Fruit fly (Drosophila melanogaster) whole organism, embryonic: ENCODE data around the gene Dhc62B.

Experiments
- Atf3 ChIP-seq: fragments of 200-800 bp; sonication (Bioruptor generic); optimal IDR thresholded peaks from 3 replicates; lab custom pipeline; 2016; ENCODE audit warnings: missing biosample characterization, missing genetic modification characterization
- CG10147 ChIP-seq: fragments of 200-800 bp; sonication (Bioruptor generic); optimal IDR thresholded peaks from 2 replicates; lab custom pipeline; 2019; ENCODE audit warnings: missing biosample characterization, mild to moderate bottlenecking, missing genetic modification characterization, moderate library complexity
- CG10543 ChIP-seq: fragments of 200-800 bp; sonication (Bioruptor generic); optimal IDR thresholded peaks from 3 replicates; lab custom pipeline; 2017; ENCODE audit warnings: missing biosample characterization, mild to moderate bottlenecking, missing genetic modification characterization, moderate library complexity
- CG10565 ChIP-seq: fragments of 200-800 bp; sonication (Bioruptor generic); optimal IDR thresholded peaks from 3 replicates; lab custom pipeline; 2016; ENCODE audit warnings: missing biosample characterization, mild to moderate bottlenecking, missing genetic modification characterization
- CG13894 ChIP-seq: fragments of 200-800 bp; sonication (Bioruptor generic); optimal IDR thresholded peaks from 3 replicates; lab custom pipeline; 2018; ENCODE audit warnings: missing biosample characterization, mild to moderate bottlenecking, missing genetic modification characterization, moderate library complexity
- CG14710 ChIP-seq: fragments of 200-800 bp; sonication (Bioruptor generic); optimal IDR thresholded peaks from 3 replicates; lab custom pipeline; 2019; ENCODE audit warnings: missing biosample characterization, mild to moderate bottlenecking, missing genetic modification characterization, moderate library complexity
- CG15479 ChIP-seq: fragments of 200-800 bp; sonication (Bioruptor generic); optimal IDR thresholded peaks from 3 replicates; lab custom pipeline; 2019; ENCODE audit warnings: missing biosample characterization, mild to moderate bottlenecking, missing genetic modification characterization, moderate library complexity
- CG17186 ChIP-seq: fragments of 200-800 bp; sonication (Bioruptor generic); optimal IDR thresholded peaks from 3 replicates; lab custom pipeline; 2017; ENCODE audit warnings: missing biosample characterization, missing genetic modification reagents, missing genetic modification characterization
- CG17385 ChIP-seq: fragments of 200-800 bp; sonication (Bioruptor generic); optimal IDR thresholded peaks from 3 replicates; lab custom pipeline; 2018; ENCODE audit warnings: missing biosample characterization, mild to moderate bottlenecking, missing genetic modification characterization
- CG17568 ChIP-seq: fragments of 200-800 bp; sonication (Bioruptor generic); optimal IDR thresholded peaks from 2 replicates; lab custom pipeline; 2018; ENCODE audit warnings: missing biosample characterization, mild to moderate bottlenecking, missing genetic modification characterization, moderate library complexity
- CG17829 ChIP-seq: fragments of 200-800 bp; optimal IDR thresholded peaks from 2 replicates; lab custom pipeline; 2019; ENCODE audit warnings: missing biosample characterization, mild to moderate bottlenecking, missing genetic modification characterization, moderate library complexity
- CG18599 ChIP-seq: fragments of 200-800 bp; sonication (Bioruptor generic); optimal IDR thresholded peaks from 3 replicates; lab custom pipeline; 2017; ENCODE audit warnings: missing biosample characterization, missing genetic modification characterization, mild to moderate bottlenecking, moderate library complexity, missing genetic modification reagents
- CG2202 ChIP-seq: fragments of 200-800 bp; sonication (Bioruptor generic); optimal IDR thresholded peaks from 2 replicates; lab custom pipeline; 2018; ENCODE audit warnings: missing biosample characterization, mild to moderate bottlenecking, missing genetic modification characterization
- CG2678 ChIP-seq: fragments of 200-800 bp; sonication (Bioruptor generic); optimal IDR thresholded peaks from 3 replicates; lab custom pipeline; 2019; ENCODE audit warnings: missing biosample characterization, mild to moderate bottlenecking, missing genetic modification characterization, moderate library complexity
- CG30403 ChIP-seq: fragments of 200-800 bp; sonication (Bioruptor generic); optimal IDR thresholded peaks from 3 replicates; lab custom pipeline; 2016; ENCODE audit warnings: missing biosample characterization, missing genetic modification characterization
- CG31224 ChIP-seq: fragments of 200-800 bp; sonication (Bioruptor generic); IDR thresholded peaks from 2 replicates; pipeline ENCODE4 v1.3.6; 2022; ENCODE audit warnings: missing biosample characterization, missing genetic modification characterization
- CG33557 ChIP-seq: fragments of 200-800 bp; sonication (Bioruptor generic); optimal IDR thresholded peaks from 2 replicates; lab custom pipeline; 2019; ENCODE audit warnings: missing biosample characterization, mild to moderate bottlenecking, missing genetic modification characterization, moderate library complexity
- CG3407 ChIP-seq: fragments of 200-800 bp; sonication (Bioruptor generic); optimal IDR thresholded peaks from 2 replicates; lab custom pipeline; 2018; ENCODE audit warnings: missing biosample characterization, mild to moderate bottlenecking, missing genetic modification characterization
- CG34224 ChIP-seq: fragments of 200-800 bp; sonication (Bioruptor generic); IDR thresholded peaks from 3 replicates; pipeline ENCODE4 v1.3.6; 2022; ENCODE audit warnings: missing biosample characterization, missing genetic modification characterization; ENCODE audit not compliant: partially characterized antibody
- CG4328 ChIP-seq: fragments of 200-800 bp; sonication (Bioruptor generic); optimal IDR thresholded peaks from 3 replicates; lab custom pipeline; 2017; ENCODE audit warnings: missing biosample characterization, missing genetic modification reagents, missing genetic modification characterization
- CG43689 ChIP-seq: fragments of 200-800 bp; sonication (Bioruptor generic); IDR thresholded peaks from 2 replicates; pipeline ENCODE4 v1.3.6; 2022; ENCODE audit warnings: missing biosample characterization, missing genetic modification characterization
- CG6854 ChIP-seq: fragments of 200-800 bp; sonication (Bioruptor generic); optimal IDR thresholded peaks from 3 replicates; lab custom pipeline; 2017; ENCODE audit warnings: missing biosample characterization, mild to moderate bottlenecking, missing genetic modification characterization
- CG7271 ChIP-seq: fragments of 200-800 bp; sonication (Bioruptor generic); optimal IDR thresholded peaks from 2 replicates; lab custom pipeline; 2018; ENCODE audit warnings: missing biosample characterization, mild to moderate bottlenecking, missing genetic modification characterization, moderate library complexity
- CG7556 ChIP-seq: fragments of 200-800 bp; sonication (Bioruptor generic); optimal IDR thresholded peaks from 2 replicates; lab custom pipeline; 2017; ENCODE audit warnings: missing biosample characterization, mild to moderate bottlenecking, missing genetic modification characterization
- CG7963 ChIP-seq: fragments of 200-800 bp; sonication (Bioruptor generic); IDR thresholded peaks from 3 replicates; pipeline ENCODE4 v1.3.6; 2022; ENCODE audit warnings: missing biosample characterization, missing genetic modification characterization; ENCODE audit not compliant: partially characterized antibody
- CoRest ChIP-seq: fragments of 200-800 bp; sonication (Bioruptor generic); optimal IDR thresholded peaks from 3 replicates; lab custom pipeline; 2018; ENCODE audit warnings: missing biosample characterization, mild to moderate bottlenecking, missing genetic modification characterization, moderate library complexity
- Dfd ChIP-seq, 2 experiments: fragments of >200 bp; optimal IDR thresholded peaks; 2 replicates each; lab custom pipeline; 2017; ENCODE audit warnings: missing biosample characterization in 2 of 2, missing genetic modification characterization in 2 of 2
- Dip3 ChIP-seq: fragments of 200-800 bp; sonication (Bioruptor generic); optimal IDR thresholded peaks from 3 replicates; lab custom pipeline; 2016; ENCODE audit warnings: missing biosample characterization, missing genetic modification characterization
- Hmr ChIP-seq: fragments of 200-800 bp; sonication (Bioruptor generic); optimal IDR thresholded peaks from 3 replicates; lab custom pipeline; 2017; ENCODE audit warnings: mild to moderate bottlenecking, missing biosample characterization, missing genetic modification reagents, missing genetic modification characterization
- Lim3 ChIP-seq: fragments of 200-800 bp; sonication (Bioruptor generic); IDR thresholded peaks from 2 replicates; pipeline ENCODE4 v1.3.6; 2022; ENCODE audit warnings: missing biosample characterization, missing genetic modification characterization
- Lpt ChIP-seq: fragments of >200 bp; optimal IDR thresholded peaks from 2 replicates; lab custom pipeline; 2018; ENCODE audit warnings: missing biosample characterization, missing genetic modification characterization
- NfI ChIP-seq: fragments of 200-800 bp; sonication (Bioruptor generic); optimal IDR thresholded peaks from 3 replicates; lab custom pipeline; 2018; ENCODE audit warnings: missing biosample characterization, mild to moderate bottlenecking, missing genetic modification characterization, moderate library complexity
- Opbp ChIP-seq: fragments of 200-800 bp; sonication (Bioruptor generic); IDR thresholded peaks from 3 replicates; pipeline ENCODE4 v1.3.6; 2022; ENCODE audit warnings: missing biosample characterization, missing genetic modification characterization; ENCODE audit not compliant: partially characterized antibody
- abd-A ChIP-seq: fragments of 200-800 bp; sonication (Bioruptor generic); optimal IDR thresholded peaks from 3 replicates; lab custom pipeline; 2019; ENCODE audit warnings: missing biosample characterization, mild to moderate bottlenecking, missing genetic modification characterization, moderate library complexity
- bbx ChIP-seq: fragments of 200-800 bp; sonication (Bioruptor generic); IDR thresholded peaks from 2 replicates; pipeline ENCODE4 v1.3.6; 2022; ENCODE audit warnings: missing biosample characterization, missing genetic modification characterization; ENCODE audit not compliant: partially characterized antibody
- btn ChIP-seq: fragments of 200-800 bp; sonication (Bioruptor generic); optimal IDR thresholded peaks from 2 replicates; lab custom pipeline; 2016; ENCODE audit warnings: missing biosample characterization, missing genetic modification characterization
- cad ChIP-seq: fragments of >200 bp; optimal IDR thresholded peaks from 2 replicates; lab custom pipeline; 2017; ENCODE audit warnings: missing biosample characterization, missing genetic modification characterization
- cwo ChIP-seq: fragments of 200-800 bp; sonication (Bioruptor generic); optimal IDR thresholded peaks from 3 replicates; lab custom pipeline; 2017; ENCODE audit warnings: missing biosample characterization, missing genetic modification characterization, mild to moderate bottlenecking, moderate library complexity, missing genetic modification reagents
- dan ChIP-seq: fragments of 200-800 bp; sonication (Bioruptor generic); IDR thresholded peaks from 2 replicates; pipeline ENCODE4 v1.3.6; 2022; ENCODE audit warnings: missing biosample characterization, missing genetic modification characterization
- gem ChIP-seq: fragments of 200-800 bp; sonication (Bioruptor generic); optimal IDR thresholded peaks from 2 replicates; lab custom pipeline; 2019; ENCODE audit warnings: missing biosample characterization, mild to moderate bottlenecking, missing genetic modification characterization, moderate library complexity
- grau ChIP-seq: fragments of 200-800 bp; optimal IDR thresholded peaks from 3 replicates; lab custom pipeline; 2019; ENCODE audit warnings: missing biosample characterization, mild to moderate bottlenecking, missing genetic modification characterization, moderate library complexity
- hb ChIP-seq: fragments of 200-800 bp; sonication (Bioruptor generic); IDR thresholded peaks from 3 replicates; pipeline ENCODE4 v1.3.6; 2022; ENCODE audit warnings: missing biosample characterization, missing genetic modification characterization; ENCODE audit not compliant: partially characterized antibody
- pho ChIP-seq: fragments of 200-800 bp; sonication (Bioruptor generic); optimal IDR thresholded peaks from 2 replicates; lab custom pipeline; 2016; ENCODE audit warnings: missing biosample characterization, missing genetic modification characterization
- pros ChIP-seq: fragments of 200-800 bp; sonication (Bioruptor generic); optimal IDR thresholded peaks from 3 replicates; lab custom pipeline; 2019; ENCODE audit warnings: missing biosample characterization, mild to moderate bottlenecking, missing genetic modification characterization, moderate library complexity
- slou ChIP-seq: fragments of 200-800 bp; sonication (Bioruptor generic); optimal IDR thresholded peaks from 3 replicates; lab custom pipeline; 2016; ENCODE audit warnings: missing biosample characterization, missing genetic modification characterization
- vvl ChIP-seq: fragments of 200-800 bp; sonication (Bioruptor generic); IDR thresholded peaks from 2 replicates; pipeline ENCODE4 v1.3.6; 2022; ENCODE audit warnings: missing biosample characterization, missing genetic modification characterization
- wek ChIP-seq: fragments of 200-800 bp; sonication (Bioruptor generic); optimal IDR thresholded peaks from 3 replicates; lab custom pipeline; 2018; ENCODE audit warnings: missing biosample characterization, mild to moderate bottlenecking, missing genetic modification characterization, moderate library complexity

Dhc62B gene

dm6 chr3L:1774713-1775648, 3.4 kb upstream of the Dhc62B start, which contains the start of the genes CG13933 and PolD2 (continued):
- TF ChIP-seq CG7271 (tag; lab: Kevin White, UChicago) = peak; percentile 85
- TF ChIP-seq Lpt (GFP tag; lab: Kevin White, UChicago) = no peak
- TF ChIP-seq Opbp = peak; percentile 43
- no peak for TF ChIP-seq pros (GFP tag; lab: Kevin White, UChicago)
- TF ChIP-seq CG18599 = no peak
- TF ChIP-seq abd-A (tag; lab: Kevin White, UChicago) = no peak
- peak; percentile 96 for TF ChIP-seq CG2202 (tag; lab: Kevin White, UChicago)
- TF ChIP-seq CG13894 (tag; lab: Kevin White, UChicago) = no peak
- peak; percentile 5 for TF ChIP-seq CG10565
- peak; percentile 81 for TF ChIP-seq bbx (GFP tag; lab: Robert Waterston, UW)
- TF ChIP-seq CG31224 = peak; percentile 91
- TF ChIP-seq CG17568 (GFP tag; lab: Kevin White, UChicago) = no peak
- TF ChIP-seq CG4328 (GFP tag; lab: Kevin White, UChicago) = peak; percentile 20
- TF ChIP-seq dan (GFP tag; lab: Robert Waterston, UW) = peak; percentile 94
- TF ChIP-seq cad (GFP tag; lab: Kevin White, UChicago) = no peak
- peak; percentile 81 for TF ChIP-seq CG7963 (GFP tag; lab: Robert Waterston, UW)
- peak; percentile 69 for TF ChIP-seq pho (GFP tag; lab: Kevin White, UChicago)
- TF ChIP-seq CG43689 (GFP tag; lab: Robert Waterston, UW) = peak; percentile 97
- TF ChIP-seq CG14710 (tag; lab: Kevin White, UChicago) = peak; percentile 84
- TF ChIP-seq CG2678 (tag; lab: Kevin White, UChicago) = peak; percentile 92
- TF ChIP-seq Hmr (GFP tag; lab: Kevin White, UChicago) = peak; percentile 96
- peak; percentile 90 for TF ChIP-seq CG3407 (GFP tag; lab: Kevin White, UChicago)
- TF ChIP-seq Atf3 = peak; percentile 73
- TF ChIP-seq CG6854 (GFP tag; lab: Kevin White, UChicago) = peak; percentile 68
- peak; percentile 92 for TF ChIP-seq CG30403 (GFP tag; lab: Kevin White, UChicago)
- peak; percentile 84 for TF ChIP-seq slou (GFP tag; lab: Kevin White, UChicago)
- peak; percentile 95 for TF ChIP-seq CG7556 (GFP tag; lab: Kevin White, UChicago)
- peak; percentile 99 for TF ChIP-seq gem (tag; lab: Kevin White, UChicago)
- peak; percentile 90 for TF ChIP-seq CG10543
- peak; percentile 85 for TF ChIP-seq CG34224 (GFP tag; lab: Robert Waterston, UW)
- peak; percentile 98 for TF ChIP-seq CG33557
- TF ChIP-seq wek (GFP tag; lab: Kevin White, UChicago) = peak; percentile 24
- TF ChIP-seq Dip3 (GFP tag; lab: Kevin White, UChicago) = peak; percentile 77
- peak; percentile 100 for TF ChIP-seq grau
- peak; percentile 55 for TF ChIP-seq CG17186 (GFP tag; lab: Kevin White, UChicago)
- TF ChIP-seq CG15479 = peak; percentile 33
- peak; percentile 98 for TF ChIP-seq CG17385 (GFP tag; lab: Kevin White, UChicago)
- TF ChIP-seq btn (GFP tag; lab: Kevin White, UChicago) = peak; percentile 20
- TF ChIP-seq hb (GFP tag; lab: Robert Waterston, UW) = peak; percentile 90
- TF ChIP-seq cwo (GFP tag; lab: Kevin White, UChicago) = peak; percentile 77
- peak; percentile 95 for TF ChIP-seq vvl (GFP tag; lab: Robert Waterston, UW)
- peak; percentile 95 for TF ChIP-seq Lim3 (GFP tag; lab: Robert Waterston, UW)
- TF ChIP-seq Dfd (GFP tag; optimal IDR thresholded peaks at IDR 0.05; lab: Kevin White, UChicago) = no peak
- peak; percentile 97 for TF ChIP-seq CG17829 (tag; lab: Kevin White, UChicago)
- peak; percentile 98 for TF ChIP-seq NfI (GFP tag; lab: Kevin White, UChicago)
- peak; percentile 74 for TF ChIP-seq CG10147 (GFP tag; lab: Kevin White, UChicago)
- TF ChIP-seq CoRest = peak; percentile 99
